Worm (Caenorhabditis elegans) whole organism, L4 larva: Measurements from ENCODE around the gene oac-21.

Source experiments
- F49E8.2 ChIP-seq: sonication (generic microtip); optimal IDR thresholded peaks from 2 replicates; lab custom pipeline; 2016; ENCODE audit warnings: missing compliant biosample characterization, mild to moderate bottlenecking, missing genetic modification characterization, borderline replicate concordance
- Y105C5A.15 ChIP-seq: fragments of 200-800 bp; sonication (Bioruptor generic); IDR thresholded peaks from 2 replicates; pipeline ENCODE4 v1.3.6; 2022; ENCODE audit warnings: missing genetic modification characterization, missing compliant biosample characterization
- Y5F2A.4 ChIP-seq: fragments of 200-800 bp; sonication (Bioruptor generic); optimal IDR thresholded peaks from 2 replicates; lab custom pipeline; 2018; ENCODE audit warnings: mild to moderate bottlenecking, missing genetic modification characterization, missing compliant biosample characterization
- aly-2 ChIP-seq: sonication (generic microtip); optimal IDR thresholded peaks from 2 replicates; lab custom pipeline; 2018; ENCODE audit warnings: missing biosample characterization, missing genetic modification characterization
- ceh-20 ChIP-seq: fragments of 200-800 bp; sonication (Bioruptor generic); IDR thresholded peaks from 2 replicates; pipeline ENCODE4 v1.3.6; 2022; ENCODE audit warnings: missing genetic modification reagents, missing genetic modification characterization, missing compliant biosample characterization
- ceh-32 ChIP-seq: sonication (generic microtip); optimal IDR thresholded peaks from 2 replicates; lab custom pipeline; 2016; ENCODE audit warnings: mild to moderate bottlenecking, missing genetic modification characterization, missing compliant biosample characterization; ENCODE audit not compliant: poor library complexity
- daf-16 ChIP-seq, 3 experiments: sonication (generic microtip); optimal IDR thresholded peaks; 2 replicates each; lab custom pipeline; 2016 to 2017; ENCODE audit warnings: missing genetic modification characterization in 3 of 3, missing genetic modification reagents in 3 of 3, mild to moderate bottlenecking in 2 of 3, missing compliant biosample characterization in 2 of 3, missing biosample characterization in 1 of 3, moderate library complexity in 1 of 3
- dmd-6 ChIP-seq: fragments of 200-800 bp; sonication (Bioruptor generic); IDR thresholded peaks from 2 replicates; pipeline ENCODE4 v1.3.6; 2022; ENCODE audit warnings: missing genetic modification reagents, missing genetic modification characterization, missing compliant biosample characterization
- dve-1 ChIP-seq: sonication (generic microtip); optimal IDR thresholded peaks from 2 replicates; lab custom pipeline; 2017; ENCODE audit warnings: antibody characterized with exemption, mild to moderate bottlenecking, missing genetic modification characterization, missing compliant biosample characterization; ENCODE audit not compliant: insufficient read depth
- fkh-10 ChIP-seq: fragments of 150-350 bp; optimal IDR thresholded peaks from 2 replicates; lab custom pipeline; 2014; ENCODE audit warnings: missing biosample characterization, missing genetic modification reagents, missing genetic modification characterization
- hlh-11 ChIP-seq: fragments of 200-800 bp; sonication (Bioruptor generic); optimal IDR thresholded peaks from 2 replicates; lab custom pipeline; 2018; ENCODE audit warnings: mild to moderate bottlenecking, missing genetic modification characterization, missing compliant biosample characterization
- hlh-30 ChIP-seq: sonication (generic microtip); optimal IDR thresholded peaks from 2 replicates; lab custom pipeline; 2017; ENCODE audit warnings: antibody characterized with exemption, mild to moderate bottlenecking, missing genetic modification characterization, missing compliant biosample characterization; ENCODE audit not compliant: insufficient read depth
- lim-7 ChIP-seq: fragments of 200-800 bp; sonication (Bioruptor generic); IDR thresholded peaks from 2 replicates; pipeline ENCODE4 v1.3.6; 2022; ENCODE audit warnings: missing genetic modification characterization, missing compliant biosample characterization
- lin-1 ChIP-seq: fragments of 200-800 bp; sonication (Bioruptor generic); IDR thresholded peaks from 2 replicates; pipeline ENCODE4 v1.3.6; 2022; ENCODE audit warnings: missing genetic modification reagents, missing genetic modification characterization, missing compliant biosample characterization
- lsy-2 ChIP-seq, 2 experiments: fragments of 150-350 bp in 1 of 2; sonication (generic microtip) in 1 of 2; optimal IDR thresholded peaks; 2 replicates each; lab custom pipeline; 2014 to 2017; ENCODE audit warnings: missing biosample characterization in 2 of 2, missing genetic modification characterization in 2 of 2
- madf-5 ChIP-seq, 2 experiments: fragments of 200-800 bp; sonication (Bioruptor generic); IDR thresholded peaks; 2 replicates each; pipeline ENCODE4 v1.3.6; 2022; ENCODE audit warnings: missing compliant biosample characterization in 2 of 2, missing genetic modification characterization in 2 of 2
- madf-9 ChIP-seq: fragments of 200-800 bp; sonication (Bioruptor generic); conservative IDR thresholded peaks from 2 replicates; pipeline ENCODE4 v1.3.6; 2022; ENCODE audit warnings: missing genetic modification reagents, missing genetic modification characterization, missing compliant biosample characterization
- mdt-29 ChIP-seq: fragments of 200-800 bp; sonication (Bioruptor generic); IDR thresholded peaks from 2 replicates; pipeline ENCODE4 v1.3.6; 2022; ENCODE audit warnings: missing genetic modification reagents, missing genetic modification characterization, missing compliant biosample characterization
- mxl-2 ChIP-seq: fragments of 200-800 bp; sonication (Bioruptor generic); conservative IDR thresholded peaks from 2 replicates; pipeline ENCODE4 v1.3.6; 2022; ENCODE audit warnings: missing genetic modification reagents, missing genetic modification characterization, missing compliant biosample characterization
- mxl-3 ChIP-seq: fragments of 200-800 bp; sonication (Bioruptor generic); optimal IDR thresholded peaks from 2 replicates; lab custom pipeline; 2018; ENCODE audit warnings: mild to moderate bottlenecking, missing genetic modification characterization, missing compliant biosample characterization
- nhr-102 ChIP-seq: sonication (generic microtip); optimal IDR thresholded peaks from 2 replicates; lab custom pipeline; 2016; ENCODE audit warnings: mild to moderate bottlenecking, missing genetic modification characterization, moderate library complexity, missing compliant biosample characterization
- nhr-41 ChIP-seq: fragments of 200-800 bp; sonication (Bioruptor generic); IDR thresholded peaks from 2 replicates; pipeline ENCODE4 v1.3.6; 2022; ENCODE audit warnings: missing genetic modification reagents, missing genetic modification characterization, missing compliant biosample characterization
- nhr-48 ChIP-seq: sonication (generic microtip); optimal IDR thresholded peaks from 2 replicates; lab custom pipeline; 2016; ENCODE audit warnings: mild to moderate bottlenecking, missing genetic modification characterization, missing compliant biosample characterization
- nhr-76 ChIP-seq: fragments of 150-350 bp; optimal IDR thresholded peaks from 2 replicates; lab custom pipeline; 2014; ENCODE audit warnings: missing biosample characterization, missing genetic modification characterization
- nhr-77 ChIP-seq: fragments of 150-350 bp; optimal IDR thresholded peaks from 2 replicates; lab custom pipeline; 2014; ENCODE audit warnings: missing biosample characterization, missing genetic modification characterization
- pqm-1 ChIP-seq: sonication (generic microtip); optimal IDR thresholded peaks from 2 replicates; lab custom pipeline; 2017; ENCODE audit warnings: missing biosample characterization, missing genetic modification characterization
- sdz-12 ChIP-seq: fragments of 200-800 bp; sonication (Bioruptor generic); optimal IDR thresholded peaks from 2 replicates; lab custom pipeline; 2018; ENCODE audit warnings: mild to moderate bottlenecking, missing genetic modification characterization, missing compliant biosample characterization
- zip-2 ChIP-seq: fragments of 150-350 bp; optimal IDR thresholded peaks from 2 replicates; lab custom pipeline; 2014; ENCODE audit warnings: missing biosample characterization, missing genetic modification characterization

oac-21 gene

DNA sequence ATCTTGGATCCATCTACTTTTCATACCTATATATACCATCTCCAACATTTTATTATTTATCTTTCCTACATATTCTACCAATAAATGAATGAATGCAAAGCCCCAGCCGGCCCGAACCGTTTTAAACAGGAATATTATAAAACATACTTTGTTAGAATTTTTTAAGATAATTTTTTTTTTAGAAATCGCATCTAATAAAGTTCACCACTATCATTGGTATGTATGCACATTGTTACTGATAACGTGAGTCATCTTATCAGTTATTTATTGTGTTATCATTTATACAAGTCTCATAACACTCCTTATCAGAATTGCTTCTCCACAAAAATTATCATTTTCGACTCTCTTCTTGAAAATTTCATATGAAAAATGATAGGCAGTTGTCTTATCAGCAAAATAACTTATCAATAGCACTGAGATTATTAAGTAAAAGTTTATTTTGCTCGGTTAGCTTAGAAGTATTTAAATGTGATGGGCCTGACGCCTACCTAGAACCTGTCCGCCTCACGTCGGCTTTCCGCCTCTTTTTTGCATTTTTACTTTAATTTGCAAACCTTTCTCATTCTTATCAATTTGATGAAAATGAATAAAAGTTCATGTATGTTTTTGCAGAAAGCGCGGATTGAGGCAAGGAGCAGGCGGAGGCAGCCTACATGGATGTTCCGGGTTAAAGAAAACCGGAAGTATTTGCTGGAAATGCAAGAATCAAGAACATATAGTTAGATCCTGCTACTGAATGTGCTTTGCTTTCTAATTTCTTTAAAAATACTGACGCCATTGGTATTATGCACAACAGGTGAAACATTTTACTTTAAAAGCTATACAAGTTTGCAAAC, 10.9 kb downstream of the oac-21 start, which contains the start of gene srz-62 (continued):
- TF ChIP-seq mdt-29 (GFP tag; lab: Robert Waterston, UW), result no peak
- peak in 1 of 2 experiments; percentile 76 for TF ChIP-seq daf-16 (GFP tag; optimal IDR thresholded peaks at IDR 0.05; lab: Kevin White, UChicago)
- TF ChIP-seq daf-16 (tag; optimal IDR thresholded peaks at IDR 0.05; lab: Kevin White, UChicago), result peak; percentile 97
- peak; percentile 99 for TF ChIP-seq nhr-77
- no peak for TF ChIP-seq aly-2 (tag; lab: Kevin White, UChicago)
- TF ChIP-seq lin-1 (GFP tag; lab: Robert Waterston, UW), result peak; percentile 97
- TF ChIP-seq, all 104 proteins: peak for 21

DNA sequence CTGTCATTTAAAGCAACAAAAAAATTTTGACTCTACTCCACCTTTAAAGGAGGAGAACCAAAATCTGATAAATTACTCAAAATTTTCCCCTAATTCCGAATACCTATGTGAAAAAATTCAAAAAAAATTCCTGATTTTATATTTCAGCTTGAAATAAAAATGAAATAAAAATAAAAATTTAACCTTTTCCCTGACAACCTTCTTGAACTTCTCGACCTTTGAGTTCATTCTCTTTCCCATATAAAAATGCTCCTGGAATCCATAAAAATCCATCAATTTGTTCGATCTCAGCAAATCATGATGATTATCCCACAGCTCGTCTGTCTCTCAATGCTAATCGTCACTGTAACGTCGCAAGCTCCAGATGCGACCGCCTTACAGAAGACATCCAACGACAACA, 13.9 kb downstream of the oac-21 start, which contains the start of gene F56D6.6:
Gene F56D6.6 (plus strand): TSS at position 301 of the 400 bp plus-strand sequence.
- TF ChIP-seq lsy-2 (tag; optimal IDR thresholded peaks at IDR 0.05; lab: Kevin White, UChicago) (no peak), fkh-10 (GFP tag; lab: Kevin White, UChicago) (no peak), hlh-30 (tag; lab: Kevin White, UChicago) (no peak), mxl-2 (GFP tag; lab: Robert Waterston, UW) (no peak), sdz-12 (GFP tag; lab: Kevin White, UChicago) (no peak), mxl-3 (GFP tag; lab: Kevin White, UChicago) (no peak), nhr-77 (no peak), dve-1 (tag; lab: Kevin White, UChicago) (no peak), madf-5 (GFP tag; IDR thresholded peaks at IDR 0.05; lab: Robert Waterston, UW) (no peak), Y5F2A.4 (GFP tag; lab: Kevin White, UChicago) (no peak), aly-2 (tag; lab: Kevin White, UChicago) (no peak), nhr-76 (tag; lab: Kevin White, UChicago) (no peak), hlh-11 (tag; lab: Kevin White, UChicago) (no peak), nhr-102 (tag; lab: Kevin White, UChicago) (no peak), Y105C5A.15 (GFP tag; lab: Robert Waterston, UW) (no peak), nhr-48 (tag; lab: Kevin White, UChicago) (no peak), madf-9 (GFP tag; lab: Robert Waterston, UW) (no peak), mdt-29 (GFP tag; lab: Robert Waterston, UW) (no peak), daf-16 (GFP tag; optimal IDR thresholded peaks at IDR 0.05; lab: Kevin White, UChicago) (no peak), daf-16 (tag; optimal IDR thresholded peaks at IDR 0.05; lab: Kevin White, UChicago) (no peak)

DNA sequence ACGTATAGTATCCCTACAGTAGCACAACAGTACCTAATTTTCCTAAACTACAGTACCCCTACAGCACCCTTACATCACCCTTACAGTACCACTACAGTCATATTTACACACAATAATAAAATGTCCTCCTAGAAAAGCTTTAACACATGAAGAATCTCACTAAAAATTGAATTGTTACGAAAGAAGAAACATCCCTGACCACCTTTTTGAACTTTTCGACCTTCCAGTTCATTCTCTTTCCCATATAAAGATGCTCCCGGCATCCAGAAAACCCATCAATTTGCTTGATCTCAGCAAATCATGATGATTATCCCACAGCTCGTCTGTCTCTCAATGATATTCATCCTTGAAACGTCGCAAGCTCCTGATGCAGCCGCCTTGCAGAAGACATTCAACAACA, 15.6 kb downstream of the oac-21 start, which contains the start of gene F56D6.21:
Gene F56D6.21 (plus strand): TSS at position 301 of the 400 bp plus-strand sequence.
- TF ChIP-seq dmd-6 (GFP tag; lab: Robert Waterston, UW) (no peak), pqm-1 (tag; lab: Kevin White, UChicago) (no peak)
- TF ChIP-seq, all 104 proteins: peak for 0

DNA sequence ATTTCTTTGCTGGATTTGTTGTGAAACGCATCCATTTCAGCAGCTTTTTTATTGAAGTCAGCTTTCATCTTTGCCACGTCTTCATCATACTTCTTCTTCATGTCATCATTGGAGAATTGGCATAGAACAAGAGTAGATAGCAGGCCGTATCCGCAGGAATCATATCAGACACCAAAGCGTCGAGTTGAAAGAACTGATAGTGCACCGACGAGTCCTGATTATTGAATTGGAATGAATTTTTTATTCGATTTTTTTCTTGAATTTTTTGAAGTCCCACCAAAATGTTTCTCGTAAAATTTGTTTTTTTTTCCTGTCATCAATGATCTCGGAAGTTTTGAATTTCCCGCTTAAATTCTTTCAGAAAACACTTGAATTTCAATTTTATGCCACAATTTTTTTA, 17.3 kb downstream of the oac-21 start, which contains the start of gene F56D6.11:
Gene F56D6.11 (minus strand): TSS at position 101 of the 400 bp plus-strand sequence.
- no peak for TF ChIP-seq lim-7 (GFP tag; lab: Robert Waterston, UW)

DNA sequence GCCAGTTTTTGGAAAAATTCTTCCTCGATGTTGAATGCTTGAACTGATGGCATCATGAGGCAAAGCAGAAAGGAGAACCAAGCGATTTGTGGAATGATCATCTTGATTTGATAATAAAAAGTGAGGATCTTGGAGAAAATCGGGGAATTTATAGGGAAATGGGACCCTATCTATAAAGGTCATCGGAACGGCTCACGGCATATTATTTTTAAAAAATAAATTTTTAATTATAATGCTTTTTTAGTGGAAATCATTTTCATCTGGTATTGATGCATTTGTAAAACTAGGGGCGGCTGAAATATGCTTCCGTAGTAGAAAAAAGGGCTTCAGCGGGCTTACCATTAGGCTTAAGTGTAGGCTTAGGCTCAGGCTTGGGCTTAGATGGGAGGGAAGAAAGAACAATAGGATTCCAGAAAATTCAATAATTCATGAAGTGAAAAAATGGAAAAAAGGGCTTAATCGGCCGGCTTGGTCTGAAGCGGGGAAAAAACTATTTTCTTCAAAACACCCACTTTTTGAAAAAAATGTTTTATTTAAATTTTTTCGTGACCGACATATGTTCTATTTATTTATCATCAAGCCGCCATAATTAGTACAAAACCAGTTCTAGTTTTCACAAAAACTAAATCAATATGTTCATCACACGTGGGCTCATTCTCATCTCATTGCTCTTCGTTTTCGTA, 18.6 kb downstream of the oac-21 start, which contains the start of the genes F56D6.22 and F56D6.12:
Gene F56D6.22 (minus strand): TSS at position 101 of the 683 bp plus-strand sequence.
Gene F56D6.12 (plus strand): TSS at position 633 of the 683 bp plus-strand sequence.
- TF ChIP-seq nhr-41 (GFP tag; lab: Robert Waterston, UW) (no peak), ceh-32 (tag; lab: Kevin White, UChicago) (no peak), ceh-20 (GFP tag; lab: Robert Waterston, UW) (no peak), zip-2 (tag; lab: Kevin White, UChicago) (no peak), nhr-77 (no peak), F49E8.2 (tag; lab: Kevin White, UChicago) (no peak)
